Fruit fly (Drosophila melanogaster) whole organism, wandering third instar larva: Measurements from ENCODE around the gene CG6678.

ENCODE experiments used
- Abd-B ChIP-seq: fragments of >200 bp; optimal IDR thresholded peaks from 2 replicates; lab custom pipeline; 2017; ENCODE audit warnings: missing biosample characterization, missing genetic modification characterization
- Dfd ChIP-seq: fragments of >200 bp; optimal IDR thresholded peaks from 2 replicates; lab custom pipeline; 2017; ENCODE audit warnings: missing biosample characterization, missing genetic modification characterization
- Dif ChIP-seq: fragments of 200-275, 200-300 bp; sonication (Bioruptor generic); optimal IDR thresholded peaks from 2 replicates; lab custom pipeline; 2018; ENCODE audit warnings: missing biosample characterization, missing genetic modification characterization; ENCODE audit not compliant: partially characterized antibody
- GATAd ChIP-seq: sonication (Bioruptor generic); optimal IDR thresholded peaks from 2 replicates; lab custom pipeline; 2016; ENCODE audit warnings: missing biosample characterization, missing genetic modification characterization
- HLH106 ChIP-seq: fragments of 200-800 bp; optimal IDR thresholded peaks from 3 replicates; lab custom pipeline; 2019; ENCODE audit warnings: missing biosample characterization, mild to moderate bottlenecking, missing genetic modification characterization, moderate library complexity
- Hnf4 ChIP-seq: fragments of 200-800 bp; sonication (Bioruptor generic); optimal IDR thresholded peaks from 2 replicates; lab custom pipeline; 2016; ENCODE audit warnings: missing biosample characterization, mild to moderate bottlenecking, missing genetic modification characterization
- Hr78 ChIP-seq: fragments of >200 bp; optimal IDR thresholded peaks from 2 replicates; lab custom pipeline; 2017; ENCODE audit warnings: missing biosample characterization, missing genetic modification characterization
- Jra ChIP-seq: sonication (Bioruptor generic); optimal IDR thresholded peaks from 2 replicates; lab custom pipeline; 2016; ENCODE audit warnings: missing biosample characterization, missing genetic modification characterization
- Mio ChIP-seq: sonication (Bioruptor generic); optimal IDR thresholded peaks from 2 replicates; lab custom pipeline; 2016; ENCODE audit warnings: missing biosample characterization, missing genetic modification characterization
- Myc ChIP-seq: fragments of >200 bp; optimal IDR thresholded peaks from 2 replicates; lab custom pipeline; 2017
- N ChIP-seq: fragments of >200 bp; optimal IDR thresholded peaks from 2 replicates; lab custom pipeline; 2018; ENCODE audit warnings: missing biosample characterization, missing external identifiers, missing genetic modification characterization
- OdsH ChIP-seq: fragments of 200-800 bp; sonication (Bioruptor generic); optimal IDR thresholded peaks from 2 replicates; lab custom pipeline; 2016; ENCODE audit warnings: missing biosample characterization, mild to moderate bottlenecking, missing genetic modification characterization
- Rel ChIP-seq, 2 experiments: fragments of 200-800 bp; sonication (Bioruptor generic) in 1 of 2; optimal IDR thresholded peaks; 2 replicates in 1 of 2; 3 replicates in 1 of 2; lab custom pipeline; 2016 to 2019; ENCODE audit warnings: mild to moderate bottlenecking in 2 of 2, missing biosample characterization in 2 of 2, missing genetic modification characterization in 2 of 2, moderate library complexity in 1 of 2
- Sp1 ChIP-seq: fragments of 200-800 bp; sonication (Bioruptor generic); optimal IDR thresholded peaks from 3 replicates; lab custom pipeline; 2019; ENCODE audit warnings: missing biosample characterization, mild to moderate bottlenecking, missing genetic modification characterization, moderate library complexity
- Vsx2 ChIP-seq: fragments of 200-300, 225-300 bp; sonication (Bioruptor generic); optimal IDR thresholded peaks from 2 replicates; lab custom pipeline; 2018; ENCODE audit warnings: missing biosample characterization, missing genetic modification characterization; ENCODE audit not compliant: partially characterized antibody
- br ChIP-seq: fragments of 200-800 bp; sonication (Bioruptor generic); optimal IDR thresholded peaks from 2 replicates; lab custom pipeline; 2016; ENCODE audit warnings: missing biosample characterization, missing genetic modification characterization
- brk ChIP-seq: fragments of 200-800 bp; sonication (Bioruptor generic); optimal IDR thresholded peaks from 2 replicates; lab custom pipeline; 2016; ENCODE audit warnings: missing biosample characterization, mild to moderate bottlenecking, missing genetic modification characterization
- dl ChIP-seq, 2 experiments: fragments of 175-275, 200-275 bp in 1 of 2; fragments of 200-275 bp in 1 of 2; sonication (Bioruptor generic); optimal IDR thresholded peaks; lab custom pipeline; 2018; ENCODE audit warnings: mild to moderate bottlenecking in 2 of 2, missing biosample characterization in 2 of 2, missing genetic modification characterization in 2 of 2, moderate library complexity in 2 of 2; ENCODE audit not compliant: partially characterized antibody in 2 of 2, insufficient read depth in 1 of 2
- dmrt93B ChIP-seq: fragments of 200-800 bp; sonication (Bioruptor generic); optimal IDR thresholded peaks from 2 replicates; lab custom pipeline; 2018; ENCODE audit warnings: missing biosample characterization, mild to moderate bottlenecking, missing genetic modification characterization
- ey ChIP-seq: fragments of 200-800 bp; sonication (Bioruptor generic); optimal IDR thresholded peaks from 2 replicates; lab custom pipeline; 2016; ENCODE audit warnings: missing biosample characterization, missing genetic modification characterization
- foxo ChIP-seq, 2 experiments: fragments of 200-800 bp; sonication (Bioruptor generic); optimal IDR thresholded peaks; 2 replicates in 1 of 2; 3 replicates in 1 of 2; lab custom pipeline; 2016 to 2017; ENCODE audit warnings: missing biosample characterization in 2 of 2, missing genetic modification characterization in 2 of 2
- fru ChIP-seq: fragments of 200-800 bp; sonication (Bioruptor generic); optimal IDR thresholded peaks from 3 replicates; lab custom pipeline; 2016; ENCODE audit warnings: missing biosample characterization, mild to moderate bottlenecking, missing genetic modification characterization
- h ChIP-seq: fragments of 200-800 bp; sonication (Bioruptor generic); optimal IDR thresholded peaks from 3 replicates; lab custom pipeline; 2016; ENCODE audit warnings: missing biosample characterization, mild to moderate bottlenecking, missing genetic modification characterization
- lola ChIP-seq: fragments of >200 bp; optimal IDR thresholded peaks from 2 replicates; lab custom pipeline; 2017; ENCODE audit warnings: missing biosample characterization, missing genetic modification characterization
- pan ChIP-seq: fragments of >200 bp; optimal IDR thresholded peaks from 2 replicates; lab custom pipeline; 2017
- psq ChIP-seq: fragments of 200-800 bp; sonication (Bioruptor generic); optimal IDR thresholded peaks from 3 replicates; lab custom pipeline; 2017; ENCODE audit warnings: missing biosample characterization, mild to moderate bottlenecking, missing genetic modification characterization, moderate library complexity
- rgr ChIP-seq: fragments of 200-800 bp; sonication (Bioruptor generic); optimal IDR thresholded peaks from 3 replicates; lab custom pipeline; 2016; ENCODE audit warnings: missing biosample characterization, mild to moderate bottlenecking, missing genetic modification characterization
- sage ChIP-seq: fragments of 200-800 bp; sonication (Bioruptor generic); optimal IDR thresholded peaks from 2 replicates; lab custom pipeline; 2016; ENCODE audit warnings: missing biosample characterization, mild to moderate bottlenecking, missing genetic modification characterization
- sv ChIP-seq: fragments of 200-800 bp; sonication (Bioruptor generic); optimal IDR thresholded peaks from 3 replicates; lab custom pipeline; 2016; ENCODE audit warnings: missing biosample characterization, missing genetic modification characterization
- tai ChIP-seq: sonication (Bioruptor generic); optimal IDR thresholded peaks from 2 replicates; lab custom pipeline; 2016; ENCODE audit warnings: missing biosample characterization, missing genetic modification characterization
- woc ChIP-seq: sonication (Bioruptor generic); optimal IDR thresholded peaks from 2 replicates; lab custom pipeline; 2016; ENCODE audit warnings: missing biosample characterization, mild to moderate bottlenecking, missing genetic modification characterization

Gene CG6678

dm6 chr3R:21923742-21924141, 36.9 kb downstream of the CG6678 start:
- TF ChIP-seq Hnf4 (GFP tag; lab: Kevin White, UChicago) (no peak), Vsx2 (GFP tag; lab: Kevin White, UChicago) (no peak), Abd-B (GFP tag; lab: Kevin White, UChicago) (no peak), fru (GFP tag; lab: Kevin White, UChicago) (no peak), Dif (GFP tag; lab: Kevin White, UChicago) (no peak), ey (GFP tag; lab: Kevin White, UChicago) (no peak), OdsH (no peak)

- TF ChIP-seq h (GFP tag; lab: Kevin White, UChicago) (no peak), woc (GFP tag; lab: Kevin White, UChicago) (no peak), OdsH (no peak), br (GFP tag; lab: Kevin White, UChicago) (no peak), rgr (no peak), lola (GFP tag; lab: Kevin White, UChicago) (no peak), fru (GFP tag; lab: Kevin White, UChicago) (no peak)
Measured at dm6 chr3R:21928214-21928613, 41.4 kb downstream of the CG6678 start.

DNA sequence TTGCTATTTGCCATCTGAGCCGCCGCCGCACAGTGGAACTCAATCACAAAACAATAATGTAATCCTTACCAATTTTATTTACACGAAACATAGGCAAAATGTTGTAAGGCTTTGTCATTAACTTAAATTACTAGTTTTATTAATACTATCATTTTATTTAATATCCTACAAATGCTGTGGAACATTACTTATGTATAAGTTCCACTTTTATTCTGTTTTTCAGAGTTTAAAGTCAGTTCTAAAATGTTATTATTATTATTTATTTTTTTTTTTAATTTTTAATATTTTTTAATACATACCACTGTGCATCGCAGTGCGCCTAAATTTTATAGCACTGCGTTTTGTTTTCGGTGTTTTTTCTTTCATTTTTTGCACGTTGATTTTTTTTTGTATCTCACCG, 44.5 kb downstream of the CG6678 start:
- TF ChIP-seq brk (GFP tag; lab: Kevin White, UChicago) (peak; percentile 9), rgr (peak; percentile 63), Myc (lab: Kevin White, UChicago) (no peak), foxo (GFP tag; optimal IDR thresholded peaks at IDR 0.05; lab: Kevin White, UChicago) (peak in 1 of 2 experiments; percentile 17), sv (GFP tag; lab: Kevin White, UChicago) (no peak), Rel (GFP tag; optimal IDR thresholded peaks at IDR 0.05; lab: Kevin White, UChicago) (no peak), Rel (tag; optimal IDR thresholded peaks at IDR 0.05; lab: Kevin White, UChicago) (no peak), lola (GFP tag; lab: Kevin White, UChicago) (no peak), ey (GFP tag; lab: Kevin White, UChicago) (peak; percentile 4), OdsH (peak; percentile 49), Sp1 (peak; percentile 37), Hr78 (GFP tag; lab: Kevin White, UChicago) (no peak), sage (GFP tag; lab: Kevin White, UChicago) (no peak), h (GFP tag; lab: Kevin White, UChicago) (peak; percentile 9), psq (GFP tag; lab: Kevin White, UChicago) (peak; percentile 50), HLH106 (tag; lab: Kevin White, UChicago) (peak; percentile 9)

DNA sequence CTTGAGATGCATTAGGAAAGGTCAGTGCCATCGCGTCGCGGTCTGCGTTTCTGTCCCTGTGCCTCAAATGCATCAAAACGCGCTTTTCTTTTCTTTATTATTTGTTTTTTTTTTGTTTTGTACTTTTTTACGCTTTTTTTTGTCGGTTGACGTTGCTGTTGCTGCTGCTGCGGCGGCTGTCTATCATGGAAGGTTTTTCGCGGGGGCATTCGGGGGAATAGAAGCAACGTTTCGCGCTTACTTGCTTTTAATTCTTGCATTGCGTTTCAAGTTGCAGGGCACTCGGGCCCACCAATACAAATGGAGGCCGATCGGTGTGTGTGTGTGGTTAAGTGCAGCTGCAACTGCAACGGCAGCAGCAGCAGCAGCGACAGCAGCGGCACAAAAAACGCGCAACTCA, 47.1 kb downstream of the CG6678 start:
- TF ChIP-seq sv (GFP tag; lab: Kevin White, UChicago) = no peak
- no peak for TF ChIP-seq pan (lab: Kevin White, UChicago)
- no peak for TF ChIP-seq Vsx2 (GFP tag; lab: Kevin White, UChicago)
- no peak for TF ChIP-seq dl (GFP tag; optimal IDR thresholded peaks at IDR 0.05; lab: Kevin White, UChicago; ENCODE audit: insufficient read depth in 1 of 2, partially characterized antibody in 2 of 2)
- no peak for TF ChIP-seq h (GFP tag; lab: Kevin White, UChicago)
- no peak for TF ChIP-seq dmrt93B (GFP tag; lab: Kevin White, UChicago)
- no peak for TF ChIP-seq lola (GFP tag; lab: Kevin White, UChicago)
- no peak for TF ChIP-seq Dfd (GFP tag; lab: Kevin White, UChicago)
- TF ChIP-seq fru (GFP tag; lab: Kevin White, UChicago) = no peak
- TF ChIP-seq OdsH = no peak
- TF ChIP-seq Myc (lab: Kevin White, UChicago) = no peak
- TF ChIP-seq Rel (GFP tag; optimal IDR thresholded peaks at IDR 0.05; lab: Kevin White, UChicago) = no peak
- TF ChIP-seq Rel (tag; optimal IDR thresholded peaks at IDR 0.05; lab: Kevin White, UChicago) = no peak
- no peak for TF ChIP-seq HLH106 (tag; lab: Kevin White, UChicago)
- TF ChIP-seq Sp1 = no peak
- no peak for TF ChIP-seq Dif (GFP tag; lab: Kevin White, UChicago)
- no peak for TF ChIP-seq rgr
- TF ChIP-seq tai (GFP tag; lab: Kevin White, UChicago) = no peak
- TF ChIP-seq foxo (GFP tag; optimal IDR thresholded peaks at IDR 0.05; lab: Kevin White, UChicago) = no peak
- no peak for TF ChIP-seq brk (GFP tag; lab: Kevin White, UChicago)

dm6 chr3R:21935191-21935590, 48.4 kb downstream of the CG6678 start:
- peak; percentile 5 for TF ChIP-seq psq (GFP tag; lab: Kevin White, UChicago)
- TF ChIP-seq Jra = no peak
- no peak for TF ChIP-seq Mio (GFP tag; lab: Kevin White, UChicago)
- peak; percentile 40 for TF ChIP-seq Sp1
- peak; percentile 1 for TF ChIP-seq br (GFP tag; lab: Kevin White, UChicago)
- TF ChIP-seq rgr = peak; percentile 38
- TF ChIP-seq foxo (GFP tag; optimal IDR thresholded peaks at IDR 0.05; lab: Kevin White, UChicago) = peak in 1 of 2 experiments; percentile 59
- peak; percentile 15 for TF ChIP-seq Hnf4 (GFP tag; lab: Kevin White, UChicago)
- no peak for TF ChIP-seq Dif (GFP tag; lab: Kevin White, UChicago)
- peak; percentile 10 for TF ChIP-seq OdsH
- TF ChIP-seq Dfd (GFP tag; lab: Kevin White, UChicago) = no peak
- TF ChIP-seq h (GFP tag; lab: Kevin White, UChicago) = peak; percentile 48
- TF ChIP-seq ey (GFP tag; lab: Kevin White, UChicago) = peak; percentile 46
- no peak for TF ChIP-seq N (GFP tag; lab: Kevin White, UChicago)
- TF ChIP-seq fru (GFP tag; lab: Kevin White, UChicago) = peak; percentile 43
- TF ChIP-seq Abd-B (GFP tag; lab: Kevin White, UChicago) = no peak
- peak; percentile 49 for TF ChIP-seq HLH106 (tag; lab: Kevin White, UChicago)
- no peak for TF ChIP-seq GATAd (GFP tag; lab: Kevin White, UChicago)
